Fruit fly (Drosophila melanogaster): ENCODE measurements around the gene wol.

DNA sequence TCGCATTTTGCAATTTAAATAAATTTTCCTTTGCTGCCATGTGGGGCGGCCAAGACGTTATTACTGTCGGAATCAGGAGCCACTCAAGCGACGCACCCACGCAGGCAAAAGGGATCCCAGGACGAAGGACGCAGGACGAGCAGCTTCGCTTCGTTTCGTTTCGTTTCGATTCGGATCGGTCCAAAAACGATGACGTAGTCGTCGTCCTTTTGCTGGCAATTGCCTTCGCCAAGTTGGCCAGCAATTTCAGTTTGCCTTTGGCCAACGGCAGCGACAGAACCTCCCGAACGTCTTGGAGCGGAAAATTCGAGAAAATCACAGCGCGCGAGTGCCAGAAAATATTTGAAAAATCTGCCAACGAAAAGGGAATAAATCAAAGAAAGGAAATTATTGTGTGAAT is 35.3 kb upstream of the wol start, which contains the start of gene witty:
- TF ChIP-seq Ets96B (tag; optimal IDR thresholded peaks at IDR 0.05) (no peak), Smox (GFP tag; optimal IDR thresholded peaks at IDR 0.05) (no peak), CG10669 (GFP tag; optimal IDR thresholded peaks at IDR 0.05) (no peak), cyc (GFP tag; optimal IDR thresholded peaks at IDR 0.05) (no peak), achi (GFP tag; optimal IDR thresholded peaks at IDR 0.05) (no peak)

All from whole organism, prepupa.